Fruit fly (Drosophila melanogaster) whole organism, prepupa: ENCODE data around the gene Dsor1.

Experiments
- Blimp-1 ChIP-seq: fragments of 200-800 bp; sonication (Bioruptor generic); optimal IDR thresholded peaks from 3 replicates; lab custom pipeline; 2017; ENCODE audit warnings: missing biosample characterization, missing genetic modification characterization, mild to moderate bottlenecking, moderate library complexity, missing genetic modification reagents
- CG10669 ChIP-seq: fragments of 200-800 bp; sonication (Bioruptor generic); optimal IDR thresholded peaks from 3 replicates; lab custom pipeline; 2018; ENCODE audit warnings: missing biosample characterization, mild to moderate bottlenecking, missing genetic modification characterization, moderate library complexity
- CG11294 ChIP-seq: fragments of 200-800 bp; sonication (Bioruptor generic); IDR thresholded peaks from 2 replicates; pipeline ENCODE4 v1.3.6; 2022; ENCODE audit warnings: missing biosample characterization, missing genetic modification characterization
- CG11762 ChIP-seq: fragments of 200-800 bp; sonication (Bioruptor generic); optimal IDR thresholded peaks from 3 replicates; lab custom pipeline; 2016; ENCODE audit warnings: missing biosample characterization, missing genetic modification characterization; ENCODE audit not compliant: insufficient read depth
- CG11902 ChIP-seq: fragments of 200-800 bp; sonication (Bioruptor generic); optimal IDR thresholded peaks from 3 replicates; lab custom pipeline; 2016; ENCODE audit warnings: missing biosample characterization, missing genetic modification characterization
- CG15336 ChIP-seq: fragments of 200-800 bp; sonication (Bioruptor generic); IDR thresholded peaks from 2 replicates; pipeline ENCODE4 v1.3.6; 2022; ENCODE audit warnings: missing biosample characterization, missing genetic modification characterization
- CG16779 ChIP-seq: fragments of 200-800 bp; sonication (Bioruptor generic); optimal IDR thresholded peaks from 3 replicates; lab custom pipeline; 2017; ENCODE audit warnings: missing biosample characterization, mild to moderate bottlenecking, missing genetic modification characterization
- CG3032 ChIP-seq: fragments of 200-800 bp; optimal IDR thresholded peaks from 2 replicates; lab custom pipeline; 2019; ENCODE audit warnings: missing biosample characterization, mild to moderate bottlenecking, missing genetic modification characterization, moderate library complexity
- CG31627 ChIP-seq: fragments of 200-800 bp; sonication (Bioruptor generic); optimal IDR thresholded peaks from 3 replicates; lab custom pipeline; 2016; ENCODE audit warnings: missing biosample characterization, missing genetic modification characterization
- CG32006 ChIP-seq: fragments of 200-800 bp; sonication (Bioruptor generic); optimal IDR thresholded peaks from 3 replicates; lab custom pipeline; 2017; ENCODE audit warnings: missing biosample characterization, mild to moderate bottlenecking, missing genetic modification characterization
- CG34406 ChIP-seq: fragments of 200-800 bp; sonication (Bioruptor generic); optimal IDR thresholded peaks from 3 replicates; lab custom pipeline; 2016; ENCODE audit warnings: missing biosample characterization, missing genetic modification characterization
- CG3919 ChIP-seq: fragments of 200-800 bp; sonication (Bioruptor generic); optimal IDR thresholded peaks from 3 replicates; lab custom pipeline; 2016; ENCODE audit warnings: missing biosample characterization, missing genetic modification characterization
- CG4318 ChIP-seq: fragments of 200-800 bp; sonication (Bioruptor generic); optimal IDR thresholded peaks from 3 replicates; lab custom pipeline; 2017; ENCODE audit warnings: missing biosample characterization, mild to moderate bottlenecking, missing genetic modification characterization
- CG6163 ChIP-seq: fragments of 200-800 bp; sonication (Bioruptor generic); IDR thresholded peaks from 3 replicates; pipeline ENCODE4 v1.3.6; 2022; ENCODE audit warnings: missing biosample characterization, missing genetic modification characterization
- CG6792 ChIP-seq: fragments of 200-800 bp; sonication (Bioruptor generic); optimal IDR thresholded peaks from 3 replicates; lab custom pipeline; 2016; ENCODE audit warnings: missing biosample characterization, missing genetic modification characterization
- CG6808 ChIP-seq: fragments of 200-800 bp; sonication (Bioruptor generic); optimal IDR thresholded peaks from 3 replicates; lab custom pipeline; 2017; ENCODE audit warnings: missing biosample characterization, missing genetic modification characterization, mild to moderate bottlenecking, moderate library complexity, missing genetic modification reagents
- CG6854 ChIP-seq: fragments of 200-800 bp; sonication (Bioruptor generic); optimal IDR thresholded peaks from 2 replicates; lab custom pipeline; 2017; ENCODE audit warnings: missing biosample characterization, mild to moderate bottlenecking, missing genetic modification characterization
- CG7368 ChIP-seq: fragments of 200-800 bp; sonication (Bioruptor generic); optimal IDR thresholded peaks from 3 replicates; lab custom pipeline; 2016; ENCODE audit warnings: missing biosample characterization, missing genetic modification characterization
- CG8119 ChIP-seq: fragments of 200-800 bp; sonication (Bioruptor generic); IDR thresholded peaks from 3 replicates; pipeline ENCODE4 v1.3.6; 2022; ENCODE audit warnings: missing biosample characterization, missing genetic modification characterization
- CG8319 ChIP-seq: fragments of 200-800 bp; sonication (Bioruptor generic); optimal IDR thresholded peaks from 3 replicates; lab custom pipeline; 2016; ENCODE audit warnings: missing biosample characterization, missing genetic modification characterization
- CG8632 ChIP-seq: fragments of 200-800 bp; sonication (Bioruptor generic); optimal IDR thresholded peaks from 3 replicates; lab custom pipeline; 2016; ENCODE audit warnings: missing biosample characterization, missing genetic modification characterization
- CG9139 ChIP-seq: fragments of 200-800 bp; sonication (Bioruptor generic); optimal IDR thresholded peaks from 3 replicates; lab custom pipeline; 2017; ENCODE audit warnings: missing biosample characterization, mild to moderate bottlenecking, missing genetic modification characterization
- Eip78C ChIP-seq: fragments of 200-800 bp; sonication (Bioruptor generic); peaks from one replicate; lab custom pipeline; 2016; ENCODE audit warnings: missing biosample characterization, missing genetic modification characterization
- Eip93F ChIP-seq: fragments of 200-800 bp; sonication (Bioruptor generic); optimal IDR thresholded peaks from 2 replicates; lab custom pipeline; 2016; ENCODE audit warnings: missing biosample characterization, mild to moderate bottlenecking, missing genetic modification characterization
- Ets21C ChIP-seq: fragments of 200-800 bp; sonication (Bioruptor generic); optimal IDR thresholded peaks from 3 replicates; lab custom pipeline; 2016; ENCODE audit warnings: missing biosample characterization, missing genetic modification characterization
- Ets96B ChIP-seq: fragments of 200-800 bp; optimal IDR thresholded peaks from 2 replicates; lab custom pipeline; 2019; ENCODE audit warnings: missing biosample characterization, mild to moderate bottlenecking, missing genetic modification characterization, moderate library complexity
- Gug ChIP-seq: fragments of 200-800 bp; sonication (Bioruptor generic); IDR thresholded peaks from 2 replicates; pipeline ENCODE4 v1.3.6; 2022; ENCODE audit warnings: missing biosample characterization, missing genetic modification characterization
- Hr38 ChIP-seq: sonication (Bioruptor generic); optimal IDR thresholded peaks from 2 replicates; lab custom pipeline; 2016; ENCODE audit warnings: missing biosample characterization, missing genetic modification characterization
- Hr39 ChIP-seq: fragments of 200-800 bp; sonication (Bioruptor generic); optimal IDR thresholded peaks from 2 replicates; lab custom pipeline; 2016; ENCODE audit warnings: missing biosample characterization, missing genetic modification characterization
- Lpt ChIP-seq: fragments of 200-800 bp; sonication (Bioruptor generic); optimal IDR thresholded peaks from 3 replicates; lab custom pipeline; 2016; ENCODE audit warnings: missing biosample characterization, missing genetic modification characterization
- Met ChIP-seq: fragments of 200-800 bp; sonication (Bioruptor generic); optimal IDR thresholded peaks from 3 replicates; lab custom pipeline; 2016; ENCODE audit warnings: missing biosample characterization, missing genetic modification characterization
- OdsH ChIP-seq: fragments of 200-800 bp; sonication (Bioruptor generic); optimal IDR thresholded peaks from 3 replicates; lab custom pipeline; 2016; ENCODE audit warnings: missing biosample characterization, missing genetic modification characterization
- Sox102F ChIP-seq: fragments of 200-800 bp; sonication (Bioruptor generic); optimal IDR thresholded peaks from 2 replicates; lab custom pipeline; 2016; ENCODE audit warnings: missing biosample characterization, mild to moderate bottlenecking, missing genetic modification characterization
- Sox14 ChIP-seq: fragments of 200-800 bp; sonication (Bioruptor generic); optimal IDR thresholded peaks from 3 replicates; lab custom pipeline; 2016; ENCODE audit warnings: missing biosample characterization, missing genetic modification characterization
- Sox15 ChIP-seq: fragments of 200-800 bp; sonication (Bioruptor generic); optimal IDR thresholded peaks from 3 replicates; lab custom pipeline; 2016; ENCODE audit warnings: missing biosample characterization, missing genetic modification characterization
- acj6 ChIP-seq: fragments of 200-800 bp; sonication (Bioruptor generic); optimal IDR thresholded peaks from 3 replicates; lab custom pipeline; 2016; ENCODE audit warnings: missing biosample characterization, missing genetic modification characterization
- cyc ChIP-seq: fragments of 200-800 bp; sonication (Bioruptor generic); optimal IDR thresholded peaks from 3 replicates; lab custom pipeline; 2016; ENCODE audit warnings: missing biosample characterization, missing genetic modification characterization
- dac ChIP-seq: fragments of 200-800 bp; sonication (Bioruptor generic); optimal IDR thresholded peaks from 2 replicates; lab custom pipeline; 2017; ENCODE audit warnings: missing biosample characterization, mild to moderate bottlenecking, missing genetic modification characterization
- dsx ChIP-seq: fragments of 200-800 bp; optimal IDR thresholded peaks from 3 replicates; lab custom pipeline; 2019; ENCODE audit warnings: missing biosample characterization, mild to moderate bottlenecking, missing genetic modification characterization, moderate library complexity; ENCODE audit not compliant: poor library complexity, severe bottlenecking
- eg ChIP-seq: fragments of 200-800 bp; sonication (Bioruptor generic); IDR thresholded peaks from 3 replicates; pipeline ENCODE4 v1.3.6; 2022; ENCODE audit warnings: missing biosample characterization, missing genetic modification characterization
- esn ChIP-seq: fragments of 200-800 bp; sonication (Bioruptor generic); optimal IDR thresholded peaks from 2 replicates; lab custom pipeline; 2016; ENCODE audit warnings: missing biosample characterization, mild to moderate bottlenecking, missing genetic modification characterization, moderate library complexity
- fd59A ChIP-seq: fragments of 200-800 bp; sonication (Bioruptor generic); optimal IDR thresholded peaks from 2 replicates; lab custom pipeline; 2017; ENCODE audit warnings: missing biosample characterization, mild to moderate bottlenecking, missing genetic modification characterization, missing genetic modification reagents
- fd85E ChIP-seq: fragments of 200-800 bp; sonication (Bioruptor generic); optimal IDR thresholded peaks from 3 replicates; lab custom pipeline; 2016; ENCODE audit warnings: missing biosample characterization, missing genetic modification characterization
- lz ChIP-seq: fragments of 200-800 bp; sonication (Bioruptor generic); optimal IDR thresholded peaks from 3 replicates; lab custom pipeline; 2016; ENCODE audit warnings: missing biosample characterization, missing genetic modification characterization
- net ChIP-seq: fragments of 200-800 bp; sonication (Bioruptor generic); optimal IDR thresholded peaks from 3 replicates; lab custom pipeline; 2016; ENCODE audit warnings: missing biosample characterization, missing genetic modification characterization
- pdm3 ChIP-seq: fragments of 200-800 bp; sonication (Bioruptor generic); optimal IDR thresholded peaks from 3 replicates; lab custom pipeline; 2016; ENCODE audit warnings: missing biosample characterization, missing genetic modification characterization
- salr ChIP-seq, 2 experiments: fragments of 200-800 bp; sonication (Bioruptor generic); optimal IDR thresholded peaks; 3 replicates each; lab custom pipeline; 2016 to 2018; ENCODE audit warnings: missing biosample characterization in 2 of 2, missing genetic modification characterization in 2 of 2, mild to moderate bottlenecking in 1 of 2
- spab ChIP-seq: fragments of 200-800 bp; sonication (Bioruptor generic); optimal IDR thresholded peaks from 2 replicates; lab custom pipeline; 2017; ENCODE audit warnings: missing biosample characterization, mild to moderate bottlenecking, missing genetic modification characterization, missing genetic modification reagents
- svp ChIP-seq: fragments of 200-800 bp; sonication (Bioruptor generic); peaks from one replicate; lab custom pipeline; 2016; ENCODE audit warnings: missing biosample characterization, missing genetic modification characterization
- topi ChIP-seq: fragments of 200-800 bp; sonication (Bioruptor generic); optimal IDR thresholded peaks from 3 replicates; lab custom pipeline; 2016; ENCODE audit warnings: missing biosample characterization, missing genetic modification characterization
- vri ChIP-seq: fragments of 200-800 bp; sonication (Bioruptor generic); optimal IDR thresholded peaks from 3 replicates; lab custom pipeline; 2016; ENCODE audit warnings: missing biosample characterization, mild to moderate bottlenecking, missing genetic modification characterization

The Dsor1 gene

DNA sequence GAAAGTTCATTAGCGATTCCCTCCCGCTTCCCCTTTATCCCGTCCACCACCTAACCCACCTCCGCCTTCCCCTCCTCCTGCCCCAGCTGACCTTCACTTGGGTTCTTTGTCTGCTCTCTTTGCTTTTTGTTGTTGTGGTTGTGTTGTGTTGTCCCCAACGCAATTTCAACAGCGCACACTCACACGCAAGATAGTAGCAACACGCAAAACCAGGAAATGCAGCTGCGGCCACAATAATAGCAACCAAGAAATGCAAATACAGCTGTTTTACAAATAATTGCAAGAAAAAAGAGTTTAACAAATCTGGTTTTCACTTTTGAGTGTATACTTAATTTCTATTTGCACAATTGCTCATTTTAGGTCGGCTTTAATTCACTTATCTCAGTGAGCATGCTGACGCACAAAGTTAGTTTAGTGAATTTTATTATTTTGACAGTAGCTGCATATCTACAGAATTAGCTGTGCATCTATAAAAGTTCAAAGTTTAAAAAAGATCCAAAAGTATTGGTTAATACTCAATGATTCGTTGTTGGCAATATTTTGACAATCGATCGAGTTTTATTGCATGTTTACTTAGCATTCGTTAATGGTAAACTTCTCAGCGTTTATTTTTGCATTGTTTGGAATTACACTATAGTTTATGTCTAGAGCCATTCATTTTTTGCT is 4.2 kb downstream of the Dsor1 start:
- TF ChIP-seq CG9139 (GFP tag; lab: Kevin White, UChicago) (no peak), CG6163 (peak; percentile 78), Hr39 (GFP tag; lab: Kevin White, UChicago) (peak; percentile 74), net (peak; percentile 53), CG8119 (GFP tag; lab: Robert Waterston, UW) (peak; percentile 30; the same call in 2 of the 3 replicates), Eip93F (GFP tag; lab: Kevin White, UChicago) (no peak), CG11902 (GFP tag; lab: Kevin White, UChicago) (peak; percentile 59), CG15336 (GFP tag; lab: Robert Waterston, UW) (peak; percentile 52), Sox102F (GFP tag; lab: Kevin White, UChicago) (peak; percentile 72), Gug (GFP tag; lab: Robert Waterston, UW) (peak; percentile 58), Met (GFP tag; lab: Kevin White, UChicago) (peak; percentile 78), CG10669 (GFP tag; lab: Kevin White, UChicago) (peak; percentile 68), Blimp-1 (GFP tag; lab: Kevin White, UChicago) (peak; percentile 10), dac (GFP tag; lab: Kevin White, UChicago) (peak; percentile 17), CG6854 (GFP tag; lab: Kevin White, UChicago) (no peak), OdsH (peak; percentile 63), fd59A (GFP tag; lab: Kevin White, UChicago) (peak; percentile 47), lz (GFP tag; lab: Kevin White, UChicago) (peak; percentile 85), CG8632 (peak; percentile 56), Ets21C (GFP tag; lab: Kevin White, UChicago) (peak; percentile 39), CG16779 (tag; lab: Kevin White, UChicago) (peak; percentile 22), cyc (peak; percentile 73), CG3919 (GFP tag; lab: Kevin White, UChicago) (peak; percentile 63), CG4318 (GFP tag; lab: Kevin White, UChicago) (peak; percentile 52), Hr38 (no peak), CG11294 (GFP tag; lab: Robert Waterston, UW) (peak; percentile 31; the same call in 1 of the 2 replicates), CG6808 (GFP tag; lab: Kevin White, UChicago) (peak; percentile 54), vri (GFP tag; lab: Kevin White, UChicago) (peak; percentile 57), salr (GFP tag; optimal IDR thresholded peaks at IDR 0.05; lab: Kevin White, UChicago) (peak; percentile 8 to 77), topi (peak; percentile 72), Eip78C (GFP tag; lab: Kevin White, UChicago) (peak; percentile 88), eg (GFP tag; lab: Robert Waterston, UW) (peak; percentile 67), fd85E (GFP tag; lab: Kevin White, UChicago) (peak; percentile 19), Lpt (GFP tag; lab: Kevin White, UChicago) (no peak), CG31627 (GFP tag; lab: Kevin White, UChicago) (peak; percentile 67), CG8319 (peak; percentile 20), CG32006 (peak; percentile 74), esn (GFP tag; lab: Kevin White, UChicago) (peak; percentile 78), CG3032 (tag; lab: Kevin White, UChicago) (peak; percentile 60), CG7368 (GFP tag; lab: Kevin White, UChicago) (peak; percentile 65), Sox14 (GFP tag; lab: Kevin White, UChicago) (peak; percentile 92), Sox15 (GFP tag; lab: Kevin White, UChicago) (peak; percentile 52), acj6 (peak; percentile 45), pdm3 (GFP tag; lab: Kevin White, UChicago) (peak; percentile 73), svp (GFP tag; lab: Kevin White, UChicago) (peak; percentile 88), dsx (GFP tag; lab: Kevin White, UChicago) (peak; percentile 51), CG11762 (GFP tag; lab: Kevin White, UChicago) (peak; percentile 24), Ets96B (tag; lab: Kevin White, UChicago) (peak; percentile 51), CG34406 (GFP tag; lab: Kevin White, UChicago) (peak; percentile 52), CG6792 (peak; percentile 44), spab (GFP tag; lab: Kevin White, UChicago) (peak; percentile 31)
